Worm (Caenorhabditis elegans) whole organism, L4 larva: Measurements from ENCODE around the gene ttr-30.
A peak's percentile ranks its signal among the peaks of the same experiment; 100 is the strongest.

ENCODE experiments used
- F26F4.8 ChIP-seq: fragments of 200-800 bp; sonication (Bioruptor generic); conservative IDR thresholded peaks from 2 replicates; pipeline ENCODE4 v1.3.6; 2022; ENCODE audit warnings: missing genetic modification characterization, missing compliant biosample characterization
- F49E8.2 ChIP-seq: sonication (generic microtip); optimal IDR thresholded peaks from 2 replicates; lab custom pipeline; 2016; ENCODE audit warnings: missing compliant biosample characterization, mild to moderate bottlenecking, missing genetic modification characterization, borderline replicate concordance
- R02D3.7 ChIP-seq: fragments of 150-350 bp; sonication (generic microtip); optimal IDR thresholded peaks from 3 replicates; lab custom pipeline; 2014; ENCODE audit warnings: missing biosample characterization, missing genetic modification characterization
- T20F7.1 ChIP-seq: fragments of 200-800 bp; sonication (Bioruptor generic); optimal IDR thresholded peaks from 2 replicates; lab custom pipeline; 2018; ENCODE audit warnings: mild to moderate bottlenecking, missing genetic modification characterization, missing compliant biosample characterization
- T26A8.4 ChIP-seq: fragments of 200-800 bp; sonication (Bioruptor generic); IDR thresholded peaks from 2 replicates; pipeline ENCODE4 v1.3.6; 2022; ENCODE audit warnings: missing genetic modification characterization, missing compliant biosample characterization
- Y105C5A.15 ChIP-seq: fragments of 200-800 bp; sonication (Bioruptor generic); IDR thresholded peaks from 2 replicates; pipeline ENCODE4 v1.3.6; 2022; ENCODE audit warnings: missing genetic modification characterization, missing compliant biosample characterization
- arid-1 ChIP-seq: fragments of 200-800 bp; sonication (Bioruptor generic); conservative IDR thresholded peaks from 2 replicates; pipeline ENCODE4 v1.3.6; 2022; ENCODE audit warnings: missing genetic modification reagents, missing genetic modification characterization, missing compliant biosample characterization
- ceh-20 ChIP-seq: fragments of 200-800 bp; sonication (Bioruptor generic); IDR thresholded peaks from 2 replicates; pipeline ENCODE4 v1.3.6; 2022; ENCODE audit warnings: missing genetic modification reagents, missing genetic modification characterization, missing compliant biosample characterization
- ceh-32 ChIP-seq: sonication (generic microtip); optimal IDR thresholded peaks from 2 replicates; lab custom pipeline; 2016; ENCODE audit warnings: mild to moderate bottlenecking, missing genetic modification characterization, missing compliant biosample characterization; ENCODE audit not compliant: poor library complexity
- ceh-82 ChIP-seq: sonication (generic microtip); optimal IDR thresholded peaks from 2 replicates; lab custom pipeline; 2017; ENCODE audit warnings: missing biosample characterization, missing genetic modification characterization
- cey-2 ChIP-seq: sonication (generic microtip); optimal IDR thresholded peaks from 3 replicates; lab custom pipeline; 2017; ENCODE audit warnings: missing genetic modification characterization, mild to moderate bottlenecking, missing compliant biosample characterization, antibody characterized with exemption, borderline replicate concordance; ENCODE audit not compliant: insufficient read depth
- ctbp-1 ChIP-seq: fragments of 200-800 bp; sonication (Bioruptor generic); IDR thresholded peaks from 2 replicates; pipeline ENCODE4 v1.3.6; 2022; ENCODE audit warnings: missing genetic modification reagents, missing genetic modification characterization, missing compliant biosample characterization
- daf-16 ChIP-seq, 3 experiments: sonication (generic microtip); optimal IDR thresholded peaks; 2 replicates each; lab custom pipeline; 2016 to 2017; ENCODE audit warnings: missing genetic modification characterization in 3 of 3, missing genetic modification reagents in 3 of 3, mild to moderate bottlenecking in 2 of 3, missing compliant biosample characterization in 2 of 3, missing biosample characterization in 1 of 3, moderate library complexity in 1 of 3
- dmd-6 ChIP-seq: fragments of 200-800 bp; sonication (Bioruptor generic); IDR thresholded peaks from 2 replicates; pipeline ENCODE4 v1.3.6; 2022; ENCODE audit warnings: missing genetic modification reagents, missing genetic modification characterization, missing compliant biosample characterization
- dmd-8 ChIP-seq: fragments of 200-800 bp; sonication (Bioruptor generic); IDR thresholded peaks from 2 replicates; pipeline ENCODE4 v1.3.6; 2022; ENCODE audit warnings: missing genetic modification characterization, missing compliant biosample characterization
- dpl-1 ChIP-seq: fragments of 150-350 bp; optimal IDR thresholded peaks from 2 replicates; lab custom pipeline; 2014; ENCODE audit warnings: missing biosample characterization, missing genetic modification reagents, missing genetic modification characterization
- dve-1 ChIP-seq: sonication (generic microtip); optimal IDR thresholded peaks from 2 replicates; lab custom pipeline; 2017; ENCODE audit warnings: antibody characterized with exemption, mild to moderate bottlenecking, missing genetic modification characterization, missing compliant biosample characterization; ENCODE audit not compliant: insufficient read depth
- egl-27 ChIP-seq: sonication (generic microtip); optimal IDR thresholded peaks from 3 replicates; lab custom pipeline; 2017; ENCODE audit warnings: missing biosample characterization, missing genetic modification reagents, missing genetic modification characterization
- fkh-10 ChIP-seq: fragments of 150-350 bp; optimal IDR thresholded peaks from 2 replicates; lab custom pipeline; 2014; ENCODE audit warnings: missing biosample characterization, missing genetic modification reagents, missing genetic modification characterization
- fos-1 ChIP-seq: fragments of 150-350 bp; optimal IDR thresholded peaks from 2 replicates; lab custom pipeline; 2014; ENCODE audit warnings: missing biosample characterization, missing genetic modification characterization
- gei-8 ChIP-seq: fragments of 200-800 bp; sonication (Bioruptor generic); optimal IDR thresholded peaks from 2 replicates; lab custom pipeline; 2018; ENCODE audit warnings: mild to moderate bottlenecking, missing genetic modification characterization, missing compliant biosample characterization
- hlh-11 ChIP-seq: fragments of 200-800 bp; sonication (Bioruptor generic); optimal IDR thresholded peaks from 2 replicates; lab custom pipeline; 2018; ENCODE audit warnings: mild to moderate bottlenecking, missing genetic modification characterization, missing compliant biosample characterization
- jun-1 ChIP-seq: fragments of 150-350 bp; optimal IDR thresholded peaks from 2 replicates; lab custom pipeline; 2014; ENCODE audit warnings: missing biosample characterization, missing genetic modification reagents, missing genetic modification characterization
- lin-15B ChIP-seq: fragments of 150-350 bp; sonication (generic microtip); optimal IDR thresholded peaks from 3 replicates; lab custom pipeline; 2014; ENCODE audit warnings: missing biosample characterization, missing genetic modification characterization
- lin-29 ChIP-seq: fragments of 200-800 bp; sonication (Bioruptor generic); IDR thresholded peaks from 2 replicates; pipeline ENCODE4 v1.3.6; 2022; ENCODE audit warnings: missing genetic modification reagents, missing genetic modification characterization, missing compliant biosample characterization
- lin-38 ChIP-seq: fragments of 200-800 bp; sonication (Bioruptor generic); IDR thresholded peaks from 2 replicates; pipeline ENCODE4 v1.3.6; 2022; ENCODE audit warnings: missing genetic modification reagents, missing genetic modification characterization, missing compliant biosample characterization
- lsy-2 ChIP-seq, 2 experiments: fragments of 150-350 bp in 1 of 2; sonication (generic microtip) in 1 of 2; optimal IDR thresholded peaks; 2 replicates each; lab custom pipeline; 2014 to 2017; ENCODE audit warnings: missing biosample characterization in 2 of 2, missing genetic modification characterization in 2 of 2
- mep-1 ChIP-seq: fragments of 150-350 bp; sonication (generic microtip); optimal IDR thresholded peaks from 3 replicates; lab custom pipeline; 2014; ENCODE audit warnings: missing biosample characterization, missing genetic modification characterization
- nhr-11 ChIP-seq: fragments of 150-350 bp; optimal IDR thresholded peaks from 2 replicates; lab custom pipeline; 2014; ENCODE audit warnings: missing biosample characterization, missing genetic modification characterization
- nhr-28 ChIP-seq: fragments of 150-350 bp; optimal IDR thresholded peaks from 2 replicates; lab custom pipeline; 2014; ENCODE audit warnings: missing biosample characterization, missing genetic modification characterization
- nhr-41 ChIP-seq: fragments of 200-800 bp; sonication (Bioruptor generic); IDR thresholded peaks from 2 replicates; pipeline ENCODE4 v1.3.6; 2022; ENCODE audit warnings: missing genetic modification reagents, missing genetic modification characterization, missing compliant biosample characterization
- nhr-48 ChIP-seq: sonication (generic microtip); optimal IDR thresholded peaks from 2 replicates; lab custom pipeline; 2016; ENCODE audit warnings: mild to moderate bottlenecking, missing genetic modification characterization, missing compliant biosample characterization
- php-3 ChIP-seq: fragments of 200-800 bp; sonication (Bioruptor generic); IDR thresholded peaks from 2 replicates; pipeline ENCODE4 v1.3.6; 2022; ENCODE audit warnings: missing genetic modification reagents, missing genetic modification characterization, missing compliant biosample characterization
- pqm-1 ChIP-seq: sonication (generic microtip); optimal IDR thresholded peaks from 2 replicates; lab custom pipeline; 2017; ENCODE audit warnings: missing biosample characterization, missing genetic modification characterization
- saeg-2 ChIP-seq: fragments of 200-800 bp; sonication (Bioruptor generic); IDR thresholded peaks from 2 replicates; pipeline ENCODE4 v1.3.6; 2022; ENCODE audit warnings: missing genetic modification reagents, missing genetic modification characterization, missing compliant biosample characterization
- set-16 ChIP-seq: fragments of 200-800 bp; sonication (Bioruptor generic); IDR thresholded peaks from 2 replicates; pipeline ENCODE4 v1.3.6; 2022; ENCODE audit warnings: missing genetic modification reagents, missing genetic modification characterization, missing compliant biosample characterization
- spr-1 ChIP-seq: sonication (generic microtip); optimal IDR thresholded peaks from 2 replicates; lab custom pipeline; 2016; ENCODE audit warnings: mild to moderate bottlenecking, missing genetic modification characterization, missing compliant biosample characterization
- tag-97 ChIP-seq: fragments of 200-800 bp; sonication (Bioruptor generic); IDR thresholded peaks from 2 replicates; pipeline ENCODE4 v1.3.6; 2022; ENCODE audit warnings: missing genetic modification characterization, missing compliant biosample characterization
- tra-1 ChIP-seq: fragments of 200-800 bp; sonication (Bioruptor generic); IDR thresholded peaks from 2 replicates; pipeline ENCODE4 v1.3.6; 2022; ENCODE audit warnings: missing genetic modification reagents, missing genetic modification characterization, missing compliant biosample characterization
- unc-39 ChIP-seq: sonication (generic microtip); optimal IDR thresholded peaks from 2 replicates; lab custom pipeline; 2017; ENCODE audit warnings: missing biosample characterization, missing genetic modification characterization
- unc-62 ChIP-seq, 3 experiments: fragments of 150-350 bp in 1 of 3; sonication (generic microtip); optimal IDR thresholded peaks in 2 of 3; peaks in 1 of 3; 1 replicate in 1 of 3; 2 replicates in 2 of 3; lab custom pipeline; 2014 to 2017; ENCODE audit warnings: missing biosample characterization in 3 of 3, missing genetic modification characterization in 3 of 3, missing genetic modification reagents in 3 of 3, missing genotype in 1 of 3
- vab-7 ChIP-seq: fragments of 200-800 bp; sonication (Bioruptor generic); IDR thresholded peaks from 2 replicates; pipeline ENCODE4 v1.3.6; 2022; ENCODE audit warnings: missing genetic modification reagents, missing genetic modification characterization, missing compliant biosample characterization
- zag-1 ChIP-seq: fragments of 150-350 bp; optimal IDR thresholded peaks from 2 replicates; lab custom pipeline; 2014; ENCODE audit warnings: missing biosample characterization, missing genetic modification characterization
- zip-2 ChIP-seq: fragments of 150-350 bp; optimal IDR thresholded peaks from 2 replicates; lab custom pipeline; 2014; ENCODE audit warnings: missing biosample characterization, missing genetic modification characterization

Gene ttr-30

ce11 chrX:7296310-7296709 lies 34.4 kb upstream of the ttr-30 start:
- TF ChIP-seq fkh-10 (GFP tag; lab: Kevin White, UChicago), result no peak
- TF ChIP-seq zip-2 (tag; lab: Kevin White, UChicago), result no peak
- 0 out of 2 replicates have a peak, but pooled peaks have one; percentile 6 for TF ChIP-seq nhr-41 (GFP tag; lab: Robert Waterston, UW)
- no peak for TF ChIP-seq nhr-28
- TF ChIP-seq dve-1, result peak; percentile 25
- TF ChIP-seq lin-29 (GFP tag; lab: Robert Waterston, UW), result no peak
- no peak for TF ChIP-seq ctbp-1 (GFP tag; lab: Robert Waterston, UW)
- no peak for TF ChIP-seq F49E8.2
- no peak for TF ChIP-seq spr-1 (tag; lab: Kevin White, UChicago)
- TF ChIP-seq hlh-11 (tag; lab: Kevin White, UChicago), result peak; percentile 51
- peak; percentile 17 for TF ChIP-seq nhr-48 (tag; lab: Kevin White, UChicago)
- no peak for TF ChIP-seq Y105C5A.15
- 0 out of 2 replicates have a peak, but pooled peaks have one; percentile 16 for TF ChIP-seq lin-38 (GFP tag; lab: Robert Waterston, UW)
- peak; percentile 84 for TF ChIP-seq tra-1 (GFP tag; lab: Robert Waterston, UW)
- TF ChIP-seq fos-1 (tag; lab: Kevin White, UChicago), result no peak
- no peak for TF ChIP-seq egl-27 (tag; lab: Kevin White, UChicago)
- TF ChIP-seq F26F4.8 (GFP tag; lab: Robert Waterston, UW), result no peak
- TF ChIP-seq lin-15B, result no peak
- TF ChIP-seq T20F7.1, result peak; percentile 17
- no peak for TF ChIP-seq unc-39 (tag; lab: Kevin White, UChicago)
- TF ChIP-seq dmd-6 (GFP tag; lab: Robert Waterston, UW), result peak; percentile 84

DNA sequence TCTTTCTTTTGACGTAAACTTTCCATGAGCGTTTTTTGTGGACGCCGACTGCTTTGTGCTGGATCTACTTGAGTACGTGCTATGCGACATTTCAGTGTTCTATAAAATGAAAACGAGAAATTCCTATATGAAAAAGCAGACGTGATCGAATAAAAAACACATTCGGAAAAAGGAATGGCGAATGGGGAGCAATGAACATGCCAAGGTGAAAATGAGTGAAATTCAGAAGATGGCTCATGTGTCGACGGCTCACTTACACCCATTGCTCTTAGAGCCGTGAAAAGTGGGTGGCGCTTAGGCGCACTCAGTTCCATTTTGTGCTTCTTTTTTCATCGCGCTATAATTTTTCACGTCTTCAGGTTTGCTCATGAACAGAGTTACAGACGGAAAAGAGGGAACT lies 32.1 kb upstream of the ttr-30 start, which contains the start of gene K03A1.4:
TSS of gene K03A1.4 (minus strand) at position 101 of the 400 bp plus-strand sequence.
- TF ChIP-seq tag-97 (GFP tag; lab: Robert Waterston, UW) (no peak), tra-1 (GFP tag; lab: Robert Waterston, UW) (no peak), unc-62 (GFP tag; optimal IDR thresholded peaks at IDR 0.05 in 1 of 2; lab: Kevin White, UChicago) (peak in 1 of 2 experiments; percentile 53), unc-62 (tag; optimal IDR thresholded peaks at IDR 0.05; lab: Kevin White, UChicago) (no peak)

DNA sequence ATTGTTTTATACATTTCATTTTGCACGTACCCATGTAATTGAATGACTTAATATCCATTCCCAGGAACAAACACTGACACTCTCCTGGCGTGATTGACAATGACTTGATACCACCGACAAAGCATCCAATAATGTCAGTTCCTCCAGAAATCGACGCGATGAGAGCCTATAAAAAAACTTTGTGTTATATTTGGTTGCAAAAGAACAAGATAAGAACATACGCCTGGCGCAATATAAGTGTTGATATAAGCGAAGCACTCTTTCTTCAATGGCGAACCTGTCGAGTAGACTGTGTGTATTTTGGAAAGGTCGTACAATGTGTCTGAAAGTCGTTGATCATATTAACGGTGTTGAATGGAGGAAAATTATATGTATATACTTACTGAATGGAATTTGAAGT lies 27.6 kb upstream of the ttr-30 start:
- TF ChIP-seq jun-1 (tag; lab: Kevin White, UChicago) (no peak), daf-16 (GFP tag; optimal IDR thresholded peaks at IDR 0.05; lab: Kevin White, UChicago) (no peak), daf-16 (tag; optimal IDR thresholded peaks at IDR 0.05; lab: Kevin White, UChicago) (peak; percentile 46), unc-62 (GFP tag; optimal IDR thresholded peaks at IDR 0.05 in 1 of 2; lab: Kevin White, UChicago) (peak in 1 of 2 experiments; percentile 3), unc-62 (tag; optimal IDR thresholded peaks at IDR 0.05; lab: Kevin White, UChicago) (no peak), tra-1 (GFP tag; lab: Robert Waterston, UW) (0 out of 2 replicates have a peak, but pooled peaks have one; percentile 7), hlh-11 (tag; lab: Kevin White, UChicago) (peak; percentile 34), dmd-6 (GFP tag; lab: Robert Waterston, UW) (peak; percentile 54; the same call in 1 of the 2 replicates), ceh-20 (GFP tag; lab: Robert Waterston, UW) (no peak), dve-1 (peak; percentile 65), T26A8.4 (GFP tag; lab: Robert Waterston, UW) (no peak), dmd-8 (GFP tag; lab: Robert Waterston, UW) (no peak), pqm-1 (peak; percentile 48), php-3 (peak; percentile 47; the same call in 1 of the 2 replicates)

- TF ChIP-seq nhr-11 (tag; lab: Kevin White, UChicago), result no peak
- TF ChIP-seq gei-8, result no peak
- no peak for TF ChIP-seq R02D3.7 (tag; lab: Kevin White, UChicago)
- no peak for TF ChIP-seq ceh-32 (tag; lab: Kevin White, UChicago)
- no peak for TF ChIP-seq dpl-1 (GFP tag; lab: Kevin White, UChicago)
- TF ChIP-seq arid-1, result no peak
- TF ChIP-seq mep-1 (tag; lab: Kevin White, UChicago), result peak; percentile 30
- TF ChIP-seq cey-2 (tag; lab: Kevin White, UChicago), result no peak
- TF ChIP-seq set-16 (GFP tag; lab: Robert Waterston, UW), result no peak
- no peak for TF ChIP-seq vab-7 (GFP tag; lab: Robert Waterston, UW)
- TF ChIP-seq spr-1 (tag; lab: Kevin White, UChicago), result no peak
- no peak for TF ChIP-seq saeg-2 (GFP tag; lab: Robert Waterston, UW)
- no peak for TF ChIP-seq zag-1 (tag; lab: Kevin White, UChicago)
- TF ChIP-seq ceh-82 (tag; lab: Kevin White, UChicago), result no peak
- TF ChIP-seq lsy-2 (tag; optimal IDR thresholded peaks at IDR 0.05; lab: Kevin White, UChicago), result no peak
These were observed 25.1 kb upstream of the ttr-30 start, which contains the start of gene sur-5 for ce11 chrX:7305520-7306186. Gene sur-5 (minus strand): TSS chrX:7305570.
